Fruit fly (Drosophila melanogaster): Measurements from ENCODE around the gene wake.
A peak's percentile ranks its signal among the peaks of the same experiment; 100 is the strongest.

wake gene

dm6 chr3R:22639239-22639858 lies at the start of gene wake, which contains the start of gene loco:
TSS of gene wake (plus strand) at chr3R:22639808.
TSS of gene loco (minus strand) at chr3R:22639387.
- TF ChIP-seq CTCF (optimal IDR thresholded peaks at IDR 0.05): peak in 1 of 2 experiments; percentile 55
- TF ChIP-seq CG8478 (optimal IDR thresholded peaks at IDR 0.05): no peak

DNA sequence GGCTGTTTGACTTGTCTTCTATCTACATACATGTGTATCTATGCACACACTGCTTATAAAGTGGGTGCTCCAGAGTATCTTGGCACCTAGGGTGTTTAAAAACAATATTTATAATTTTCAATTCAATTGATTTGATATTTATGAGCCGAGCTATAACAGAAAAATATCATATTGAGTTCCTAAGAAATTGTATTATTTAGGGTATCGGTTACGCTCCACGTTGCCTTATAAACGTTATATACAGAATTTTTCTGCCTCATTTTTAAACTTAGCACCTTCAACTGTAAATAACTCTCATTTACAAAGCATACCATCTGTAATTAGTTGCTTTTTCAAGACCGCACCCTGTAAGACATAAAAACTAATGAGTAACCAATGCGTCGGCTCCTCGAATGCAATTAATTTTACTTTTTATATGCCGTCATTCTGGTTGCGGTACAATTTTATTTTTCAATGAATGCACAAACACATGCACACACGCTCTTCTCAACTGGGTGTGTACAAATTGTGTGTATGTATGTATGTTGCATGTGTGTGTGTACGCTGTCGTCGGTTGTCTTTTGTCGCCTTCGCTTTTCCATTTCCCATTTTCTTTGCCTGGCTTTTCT lies 48.8 kb upstream of the wake start:
- TF ChIP-seq CG8478 (optimal IDR thresholded peaks at IDR 0.05): no peak
- TF ChIP-seq CTCF (optimal IDR thresholded peaks at IDR 0.05): no peak

dm6 chr3R:22594257-22594656 lies 45.4 kb upstream of the wake start:
- TF ChIP-seq CTCF (optimal IDR thresholded peaks at IDR 0.05) (no peak), CG8478 (optimal IDR thresholded peaks at IDR 0.05) (no peak)

DNA sequence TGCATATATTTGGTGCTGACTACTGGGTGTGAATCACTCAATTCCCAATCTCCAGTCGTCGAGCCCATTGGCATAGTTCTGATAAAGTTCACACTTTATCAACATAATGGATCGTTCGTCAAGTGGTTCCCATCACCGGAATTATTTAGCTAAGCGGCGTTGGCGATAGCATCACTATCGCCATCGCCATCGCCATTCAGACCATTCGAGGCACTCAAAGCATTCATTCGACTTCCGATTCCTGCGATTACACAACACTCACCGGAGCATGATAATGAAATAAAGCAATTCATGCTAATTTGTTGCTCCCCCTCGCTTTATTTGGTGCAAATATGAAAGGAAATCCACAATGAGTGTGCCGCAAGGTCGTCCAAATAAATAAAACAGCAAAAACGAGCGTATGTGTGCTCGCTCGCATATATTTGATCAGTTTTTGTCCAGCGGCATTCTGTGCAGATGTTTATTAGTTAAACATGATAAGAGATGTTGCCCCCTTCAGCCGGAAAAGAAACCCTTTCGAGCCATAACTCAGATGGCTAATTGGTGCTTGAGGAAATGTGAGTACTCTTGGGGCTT lies 44.2 kb upstream of the wake start:
- TF ChIP-seq CTCF (optimal IDR thresholded peaks at IDR 0.05): no peak
- no peak for TF ChIP-seq CG8478 (optimal IDR thresholded peaks at IDR 0.05)

DNA sequence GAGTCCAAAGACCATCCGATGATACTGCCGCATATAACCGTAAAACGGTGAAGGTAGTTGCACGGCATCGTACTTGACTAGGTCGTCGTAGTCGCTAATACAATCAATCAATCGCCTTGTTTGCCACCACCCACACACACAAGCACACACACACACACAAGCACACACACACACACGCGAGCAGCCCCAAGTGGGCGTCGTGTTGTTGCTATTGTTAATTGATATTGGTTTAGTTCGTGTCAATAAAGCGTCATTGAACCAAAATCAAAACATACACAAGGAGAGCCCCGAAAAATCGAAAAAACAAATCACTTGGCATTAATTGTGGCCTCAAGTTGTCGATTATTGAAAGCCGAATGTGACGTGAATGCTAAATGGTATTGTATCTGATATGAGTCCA lies 43.2 kb upstream of the wake start:
- no peak for TF ChIP-seq CTCF (optimal IDR thresholded peaks at IDR 0.05)
- no peak for TF ChIP-seq CG8478 (optimal IDR thresholded peaks at IDR 0.05)

DNA sequence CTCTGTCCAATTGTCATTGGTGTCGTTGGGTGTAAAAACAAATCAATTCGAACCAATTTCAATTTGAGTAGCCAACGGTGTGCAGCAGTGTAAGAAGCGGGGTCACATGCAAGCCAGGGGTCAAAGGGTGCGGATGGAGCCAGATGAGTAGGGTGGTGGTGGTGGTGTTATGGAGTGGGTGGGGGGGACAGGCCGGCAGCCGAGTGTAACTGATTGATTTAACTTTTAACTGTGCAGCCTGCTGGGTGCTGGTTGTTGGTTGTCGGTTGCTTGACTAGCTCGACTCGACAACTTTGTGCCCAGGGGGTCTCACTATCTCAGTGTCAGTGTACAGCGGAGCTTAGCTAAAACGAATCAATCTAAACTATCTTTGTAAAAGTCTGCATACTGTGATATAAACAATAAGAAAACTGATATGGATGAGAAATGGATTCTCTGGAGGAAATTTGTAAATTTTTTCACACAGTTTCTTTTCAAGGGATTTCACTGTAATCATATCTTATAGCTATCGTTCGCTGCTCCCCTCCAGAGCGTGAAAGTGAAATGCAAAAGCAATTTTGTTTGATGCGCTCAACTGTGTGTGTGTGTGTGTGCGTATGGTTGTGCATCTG lies 42.2 kb upstream of the wake start:
- TF ChIP-seq CG8478 (optimal IDR thresholded peaks at IDR 0.05): no peak
- no peak for TF ChIP-seq CTCF (optimal IDR thresholded peaks at IDR 0.05)

- no peak for TF ChIP-seq CTCF (optimal IDR thresholded peaks at IDR 0.05)
- no peak for TF ChIP-seq CG8478 (optimal IDR thresholded peaks at IDR 0.05)
Measured at dm6 chr3R:22598759-22599158, 40.8 kb upstream of the wake start.

dm6 chr3R:22602783-22603182 lies 36.8 kb upstream of the wake start:
- TF ChIP-seq CTCF (optimal IDR thresholded peaks at IDR 0.05): no peak
- no peak for TF ChIP-seq CG8478 (optimal IDR thresholded peaks at IDR 0.05)

DNA sequence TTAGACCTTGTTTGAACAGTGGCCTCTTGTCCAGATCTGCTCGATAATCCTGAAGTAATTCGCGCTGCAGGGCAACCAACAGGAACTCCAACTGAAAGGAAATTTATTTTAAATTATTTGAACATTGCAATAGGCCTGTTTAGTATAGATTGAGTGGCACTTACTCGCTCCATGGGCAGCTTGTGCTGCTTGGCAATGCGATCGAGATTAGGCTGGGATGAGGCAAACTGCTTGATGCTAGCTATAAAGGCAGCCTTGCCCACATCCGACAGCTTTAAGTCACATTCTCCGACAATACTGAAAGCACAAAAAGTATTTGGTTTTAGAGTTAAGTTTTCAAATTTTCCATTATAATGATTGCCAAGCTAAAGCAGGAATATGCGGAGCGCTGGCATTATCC lies 30.4 kb upstream of the wake start, which contains the start of gene CG13843:
CG13843 (plus strand) TSS at position 301 of the 400 bp plus-strand sequence.
- TF ChIP-seq CG8478 (optimal IDR thresholded peaks at IDR 0.05): no peak
- TF ChIP-seq CTCF (optimal IDR thresholded peaks at IDR 0.05): no peak

- TF ChIP-seq CTCF (optimal IDR thresholded peaks at IDR 0.05): no peak
- no peak for TF ChIP-seq CG8478 (optimal IDR thresholded peaks at IDR 0.05)
Measured at dm6 chr3R:22613448-22613847, 26.2 kb upstream of the wake start, which contains the start of the genes CG31156 and mRRF2. TSS of gene CG31156 (minus strand) at chr3R:22613656. TSS of gene mRRF2 (plus strand) at chr3R:22613686.

dm6 chr3R:22616211-22616610 lies 23.4 kb upstream of the wake start, which contains the start of gene CG31161:
TSS of gene CG31161 (plus strand) at chr3R:22616511.
- no peak for TF ChIP-seq CG8478 (optimal IDR thresholded peaks at IDR 0.05)

dm6 chr3R:22618280-22618679 lies 21.3 kb upstream of the wake start, which contains the start of gene mRpL45:
TSS of gene mRpL45 (plus strand) at chr3R:22618492.
- no peak for TF ChIP-seq CTCF (optimal IDR thresholded peaks at IDR 0.05)
- TF ChIP-seq CG8478 (optimal IDR thresholded peaks at IDR 0.05): no peak

dm6 chr3R:22624737-22625136 lies 14.9 kb upstream of the wake start:
- TF ChIP-seq CG8478 (optimal IDR thresholded peaks at IDR 0.05) (no peak), CTCF (optimal IDR thresholded peaks at IDR 0.05) (no peak)

dm6 chr3R:22625514-22626333 lies 13.9 kb upstream of the wake start:
- TF ChIP-seq CTCF (optimal IDR thresholded peaks at IDR 0.05) (no peak), CG8478 (optimal IDR thresholded peaks at IDR 0.05) (no peak)

dm6 chr3R:22626334-22626688 lies 13.3 kb upstream of the wake start:
- TF ChIP-seq CG8478 (optimal IDR thresholded peaks at IDR 0.05) (no peak), CTCF (optimal IDR thresholded peaks at IDR 0.05) (no peak)
